Worm (Caenorhabditis elegans) whole organism, mixed stage, embryonic: ENCODE measurements around the gene gpb-1.

Experiments
- elt-3 ChIP-seq: fragments of 150-350 bp; optimal IDR thresholded peaks from 2 replicates; lab custom pipeline; 2014; ENCODE audit warnings: missing biosample characterization, missing genetic modification characterization
- hlh-1 ChIP-seq: fragments of 150-350 bp; optimal IDR thresholded peaks from 2 replicates; lab custom pipeline; 2014; ENCODE audit warnings: missing biosample characterization, missing genetic modification reagents, missing genetic modification characterization
- lsy-2 ChIP-seq: fragments of 150-350 bp; optimal IDR thresholded peaks from 2 replicates; lab custom pipeline; 2014; ENCODE audit warnings: missing biosample characterization, missing genetic modification characterization
- nhr-237 ChIP-seq: fragments of 150-350 bp; optimal IDR thresholded peaks from 2 replicates; lab custom pipeline; 2014; ENCODE audit warnings: missing biosample characterization, missing genetic modification characterization
- nhr-28 ChIP-seq: fragments of 150-350 bp; optimal IDR thresholded peaks from 2 replicates; lab custom pipeline; 2014; ENCODE audit warnings: missing biosample characterization, missing genetic modification characterization
- snpc-4 ChIP-seq: fragments of 150-350 bp; optimal IDR thresholded peaks from 2 replicates; lab custom pipeline; 2014; ENCODE audit warnings: missing biosample characterization, missing genetic modification characterization
- sptf-1 ChIP-seq: sonication (generic microtip); optimal IDR thresholded peaks from 2 replicates; lab custom pipeline; 2017; ENCODE audit warnings: mild to moderate bottlenecking, missing genetic modification characterization, moderate library complexity, missing compliant biosample characterization
- unc-39 ChIP-seq: fragments of 150-350 bp; optimal IDR thresholded peaks from 2 replicates; lab custom pipeline; 2014; ENCODE audit warnings: missing biosample characterization, missing genetic modification characterization
- unc-62 ChIP-seq: fragments of 150-350 bp; optimal IDR thresholded peaks from 2 replicates; lab custom pipeline; 2014; ENCODE audit warnings: missing biosample characterization, missing genetic modification reagents, missing genetic modification characterization
- ztf-11 ChIP-seq: fragments of 150-350 bp; optimal IDR thresholded peaks from 2 replicates; lab custom pipeline; 2014; ENCODE audit warnings: missing biosample characterization, missing genetic modification characterization

DNA sequence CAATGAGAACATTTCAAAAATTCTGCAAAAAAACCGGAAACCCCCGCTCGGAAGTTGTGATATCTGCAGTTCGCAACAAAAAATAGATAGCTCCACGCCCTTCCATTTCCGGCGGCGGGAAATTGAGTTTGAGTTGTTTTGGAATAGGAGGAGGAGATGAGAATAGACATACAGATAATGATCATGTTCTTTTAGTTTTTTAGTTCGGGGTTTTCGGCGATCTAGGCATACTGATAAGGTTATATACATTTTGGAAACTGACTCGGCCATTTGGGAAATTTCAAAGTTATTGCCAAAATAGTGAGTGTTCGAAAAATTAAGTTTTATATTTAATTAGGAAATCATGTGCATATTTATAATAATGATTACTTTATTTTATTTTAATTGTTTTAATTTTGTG is 14.6 kb downstream of the gpb-1 start:
- TF ChIP-seq sptf-1 (tag; lab: Kevin White, UChicago) (no peak), ztf-11 (tag; lab: Kevin White, UChicago) (no peak), nhr-237 (tag; lab: Kevin White, UChicago) (no peak), hlh-1 (tag; lab: Kevin White, UChicago) (no peak), lsy-2 (tag; lab: Kevin White, UChicago) (no peak), unc-62 (GFP tag; lab: Kevin White, UChicago) (no peak), snpc-4 (tag; lab: Kevin White, UChicago) (no peak), unc-39 (tag; lab: Kevin White, UChicago) (no peak), elt-3 (tag; lab: Kevin White, UChicago) (no peak), nhr-28 (tag; lab: Kevin White, UChicago) (no peak)
